Worm (Caenorhabditis elegans) whole organism, late embryonic: ENCODE data around the gene ssp-34.
"Not testable (repeated sequence)": the region's sequence is repeated elsewhere in the genome, so short reads cannot be mapped to it uniquely, and the experiment has no call there.

Experiments
- ahr-1 ChIP-seq: sonication (generic microtip); optimal IDR thresholded peaks from 2 replicates; lab custom pipeline; 2016; ENCODE audit warnings: missing genetic modification characterization, missing compliant biosample characterization
- ceh-9 ChIP-seq: sonication (generic microtip); optimal IDR thresholded peaks from 2 replicates; lab custom pipeline; 2016; ENCODE audit warnings: mild to moderate bottlenecking, missing genetic modification characterization, inconsistent platforms, missing compliant biosample characterization

ce11 chrIV:10751740-10752139 is 13.3 kb upstream of the ssp-34 start, which contains the start of gene T25B9.2:
- not testable (repeated sequence) for TF ChIP-seq ceh-9, ahr-1 (tag; lab: Kevin White, UChicago)
